Worm (Caenorhabditis elegans) whole organism, L2 larva: ENCODE data around the gene Y105C5A.1.
"Not testable (repeated sequence)": the region's sequence is repeated elsewhere in the genome, so short reads cannot be mapped to it uniquely, and the experiment has no call there.

Source experiments
- F13H6.1 ChIP-seq: sonication (generic microtip); optimal IDR thresholded peaks from 2 replicates; lab custom pipeline; 2016; ENCODE audit warnings: missing genetic modification characterization, missing compliant biosample characterization
- R02D3.7 ChIP-seq: fragments of 150-350 bp; optimal IDR thresholded peaks from 2 replicates; lab custom pipeline; 2014; ENCODE audit warnings: missing biosample characterization, missing genetic modification characterization
- Y55F3AM.14 ChIP-seq: fragments of 200-800 bp; sonication (Bioruptor generic); optimal IDR thresholded peaks from 2 replicates; lab custom pipeline; 2018; ENCODE audit warnings: mild to moderate bottlenecking, missing genetic modification characterization, missing compliant biosample characterization
- alr-1 ChIP-seq: fragments of 150-350 bp; optimal IDR thresholded peaks from 2 replicates; lab custom pipeline; 2014; ENCODE audit warnings: missing biosample characterization, missing genetic modification characterization
- ama-1 ChIP-seq: fragments of 150-350 bp; optimal IDR thresholded peaks from 2 replicates; lab custom pipeline; 2018; ENCODE audit warnings: inconsistent platforms
- ceh-16 ChIP-seq: fragments of 150-350 bp; optimal IDR thresholded peaks from 2 replicates; lab custom pipeline; 2014; ENCODE audit warnings: missing biosample characterization, missing genetic modification characterization
- ceh-82 ChIP-seq: fragments of 150-350 bp; optimal IDR thresholded peaks from 2 replicates; lab custom pipeline; 2014; ENCODE audit warnings: missing biosample characterization, missing genetic modification characterization
- dmd-4 ChIP-seq: sonication (generic microtip); optimal IDR thresholded peaks from 2 replicates; lab custom pipeline; 2017; ENCODE audit warnings: missing biosample characterization, missing genetic modification characterization
- egl-27 ChIP-seq: sonication (generic microtip); optimal IDR thresholded peaks from 3 replicates; lab custom pipeline; 2017; ENCODE audit warnings: missing biosample characterization, missing genetic modification reagents, missing genetic modification characterization
- elt-1 ChIP-seq: fragments of 150-350 bp; optimal IDR thresholded peaks from 2 replicates; lab custom pipeline; 2014; ENCODE audit warnings: missing biosample characterization, missing genetic modification characterization
- elt-3 ChIP-seq: sonication (generic microtip); optimal IDR thresholded peaks from 2 replicates; lab custom pipeline; 2017; ENCODE audit warnings: missing biosample characterization, missing genetic modification characterization
- fos-1 ChIP-seq: fragments of 150-350 bp; optimal IDR thresholded peaks from 2 replicates; lab custom pipeline; 2014; ENCODE audit warnings: missing biosample characterization, missing genetic modification characterization
- gmeb-1 ChIP-seq: fragments of 150-350 bp; optimal IDR thresholded peaks from 2 replicates; lab custom pipeline; 2014; ENCODE audit warnings: missing biosample characterization, missing genetic modification characterization
- lin-11 ChIP-seq: fragments of 150-350 bp; sonication (generic microtip); optimal IDR thresholded peaks from 2 replicates; lab custom pipeline; 2014; ENCODE audit warnings: missing biosample characterization, missing genetic modification characterization, inconsistent platforms, mixed read lengths
- lin-13 ChIP-seq: fragments of 150-350 bp; optimal IDR thresholded peaks from 2 replicates; lab custom pipeline; 2014; ENCODE audit warnings: missing biosample characterization, missing genetic modification reagents, missing genetic modification characterization
- lin-39 ChIP-seq: fragments of 150-350 bp; optimal IDR thresholded peaks from 2 replicates; lab custom pipeline; 2014; ENCODE audit warnings: missing biosample characterization, missing genetic modification reagents, missing genetic modification characterization
- mab-5 ChIP-seq: fragments of 150-350 bp; optimal IDR thresholded peaks from 2 replicates; lab custom pipeline; 2014; ENCODE audit warnings: missing biosample characterization, missing genetic modification characterization
- mbf-1 ChIP-seq: sonication (generic microtip); optimal IDR thresholded peaks from 2 replicates; lab custom pipeline; 2017; ENCODE audit warnings: missing biosample characterization, missing genetic modification characterization
- nhr-10 ChIP-seq: sonication (generic microtip); optimal IDR thresholded peaks from 2 replicates; lab custom pipeline; 2017; ENCODE audit warnings: missing biosample characterization, missing genetic modification characterization
- nhr-11 ChIP-seq: fragments of 150-350 bp; optimal IDR thresholded peaks from 2 replicates; lab custom pipeline; 2014; ENCODE audit warnings: missing biosample characterization, missing genetic modification characterization
- nhr-12 ChIP-seq: fragments of 150-350 bp; optimal IDR thresholded peaks from 2 replicates; lab custom pipeline; 2014; ENCODE audit warnings: missing biosample characterization, missing genetic modification characterization
- nhr-129 ChIP-seq: fragments of 150-350 bp; optimal IDR thresholded peaks from 2 replicates; lab custom pipeline; 2014; ENCODE audit warnings: missing biosample characterization, missing genetic modification characterization
- nhr-21 ChIP-seq: fragments of 150-350 bp; optimal IDR thresholded peaks from 2 replicates; lab custom pipeline; 2014; ENCODE audit warnings: missing biosample characterization, missing genetic modification characterization
- nhr-237 ChIP-seq: fragments of 150-350 bp; optimal IDR thresholded peaks from 2 replicates; lab custom pipeline; 2014; ENCODE audit warnings: missing biosample characterization, missing genetic modification characterization
- nhr-6 ChIP-seq: fragments of 150-350 bp; optimal IDR thresholded peaks from 2 replicates; lab custom pipeline; 2014; ENCODE audit warnings: missing biosample characterization, missing genetic modification characterization
- peb-1 ChIP-seq: fragments of 150-350 bp; optimal IDR thresholded peaks from 2 replicates; lab custom pipeline; 2014; ENCODE audit warnings: missing biosample characterization, missing genetic modification characterization
- sem-4 ChIP-seq: fragments of 150-350 bp; optimal IDR thresholded peaks from 2 replicates; lab custom pipeline; 2014; ENCODE audit warnings: missing biosample characterization, missing genetic modification reagents, missing genetic modification characterization
- skn-1 ChIP-seq: sonication (generic microtip); optimal IDR thresholded peaks from 2 replicates; lab custom pipeline; 2017; ENCODE audit warnings: missing biosample characterization, missing genetic modification characterization
- sma-3 ChIP-seq: sonication (generic microtip); optimal IDR thresholded peaks from 2 replicates; lab custom pipeline; 2016; ENCODE audit warnings: missing genetic modification reagents, missing genetic modification characterization, missing compliant biosample characterization
- snpc-4 ChIP-seq: fragments of 150-350 bp; optimal IDR thresholded peaks from 2 replicates; lab custom pipeline; 2014; ENCODE audit warnings: missing biosample characterization, missing genetic modification characterization
- unc-39 ChIP-seq: fragments of 150-350 bp; optimal IDR thresholded peaks from 2 replicates; lab custom pipeline; 2014; ENCODE audit warnings: missing biosample characterization, missing genetic modification characterization
- zag-1 ChIP-seq: fragments of 150-350 bp; optimal IDR thresholded peaks from 2 replicates; lab custom pipeline; 2014; ENCODE audit warnings: missing biosample characterization, missing genetic modification characterization
- ztf-1 ChIP-seq: fragments of 200-800 bp; sonication (Bioruptor generic); conservative IDR thresholded peaks from 2 replicates; pipeline ENCODE4 v1.3.6; 2022; ENCODE audit warnings: missing genetic modification characterization, missing compliant biosample characterization
- ztf-4 ChIP-seq: fragments of 150-350 bp; optimal IDR thresholded peaks from 2 replicates; lab custom pipeline; 2014; ENCODE audit warnings: missing biosample characterization, missing genetic modification characterization

The Y105C5A.1 gene

ce11 chrIV:15564327-15564726 lies at the start of gene Y105C5A.1:
Gene Y105C5A.1, minus strand, starts transcription at chrIV:15564427.
- TF ChIP-seq nhr-10 (no peak), mbf-1 (no peak), nhr-129 (no peak), sma-3 (GFP tag; lab: Kevin White, UChicago) (no peak), lin-13 (GFP tag; lab: Kevin White, UChicago) (no peak), nhr-237 (tag; lab: Kevin White, UChicago) (no peak), nhr-11 (tag; lab: Kevin White, UChicago) (no peak), elt-3 (tag; lab: Kevin White, UChicago) (no peak), nhr-12 (no peak), ceh-16 (tag; lab: Kevin White, UChicago) (no peak), mab-5 (tag; lab: Kevin White, UChicago) (no peak), ztf-1 (GFP tag; lab: Robert Waterston, UW) (no peak), Y55F3AM.14 (GFP tag; lab: Kevin White, UChicago) (no peak), egl-27 (tag; lab: Kevin White, UChicago) (no peak), alr-1 (tag; lab: Kevin White, UChicago) (no peak), lin-39 (tag; lab: Kevin White, UChicago) (no peak), skn-1 (no peak)

ce11 chrIV:15613141-15613540 lies 48.9 kb upstream of the Y105C5A.1 start:
- no peak for TF ChIP-seq dmd-4 (tag; lab: Kevin White, UChicago)
- TF ChIP-seq unc-39 (tag; lab: Kevin White, UChicago), result no peak
- no peak for TF ChIP-seq R02D3.7
- TF ChIP-seq ztf-4 (tag; lab: Kevin White, UChicago), result no peak
- TF ChIP-seq F13H6.1, result no peak
- TF ChIP-seq nhr-11 (tag; lab: Kevin White, UChicago), result no peak
- TF ChIP-seq lin-39 (tag; lab: Kevin White, UChicago), result no peak
- TF ChIP-seq elt-1, result no peak
- no peak for TF ChIP-seq gmeb-1 (tag; lab: Kevin White, UChicago)
- no peak for TF ChIP-seq zag-1 (tag; lab: Kevin White, UChicago)
- no peak for TF ChIP-seq ama-1
- TF ChIP-seq nhr-129, result no peak

ce11 chrIV:15606396-15606795 lies 42.2 kb upstream of the Y105C5A.1 start:
- TF ChIP-seq ztf-4 (tag; lab: Kevin White, UChicago) (no peak), nhr-6 (tag; lab: Kevin White, UChicago) (no peak), lin-11 (tag; lab: Kevin White, UChicago) (no peak), dmd-4 (tag; lab: Kevin White, UChicago) (no peak), gmeb-1 (tag; lab: Kevin White, UChicago) (no peak), lin-13 (GFP tag; lab: Kevin White, UChicago) (no peak), sma-3 (GFP tag; lab: Kevin White, UChicago) (no peak), nhr-21 (tag; lab: Kevin White, UChicago) (no peak), nhr-237 (tag; lab: Kevin White, UChicago) (no peak), lin-39 (tag; lab: Kevin White, UChicago) (no peak), peb-1 (tag; lab: Kevin White, UChicago) (no peak), sem-4 (tag; lab: Kevin White, UChicago) (no peak), F13H6.1 (no peak), mab-5 (tag; lab: Kevin White, UChicago) (no peak), ceh-82 (tag; lab: Kevin White, UChicago) (no peak), unc-39 (tag; lab: Kevin White, UChicago) (no peak), snpc-4 (no peak), egl-27 (tag; lab: Kevin White, UChicago) (no peak), fos-1 (tag; lab: Kevin White, UChicago) (no peak)

ce11 chrIV:15604194-15604593 lies 40.0 kb upstream of the Y105C5A.1 start:
- TF ChIP-seq snpc-4, result peak; percentile 55
- no peak for TF ChIP-seq egl-27 (tag; lab: Kevin White, UChicago)

ce11 chrIV:15594935-15595620 lies 30.9 kb upstream of the Y105C5A.1 start, which contains the start of the genes pqn-78 and pqn-79:
Gene pqn-78, minus strand, starts transcription at chrIV:15595035.
Gene pqn-79, plus strand, starts transcription at chrIV:15595570.
- not testable (repeated sequence) for TF ChIP-seq ama-1; unc-39 (tag; lab: Kevin White, UChicago); nhr-11 (tag; lab: Kevin White, UChicago)
